Worm (Caenorhabditis elegans) whole organism, L2 larva: ENCODE measurements around the gene gcy-18.

Source experiments
- aly-2 ChIP-seq: fragments of 150-350 bp; optimal IDR thresholded peaks from 2 replicates; lab custom pipeline; 2014; ENCODE audit warnings: missing biosample characterization, missing genetic modification characterization
- ceh-82 ChIP-seq: fragments of 150-350 bp; optimal IDR thresholded peaks from 2 replicates; lab custom pipeline; 2014; ENCODE audit warnings: missing biosample characterization, missing genetic modification characterization
- lsy-2 ChIP-seq, 2 experiments: fragments of 150-350 bp in 1 of 2; sonication (generic microtip) in 1 of 2; optimal IDR thresholded peaks; 2 replicates each; lab custom pipeline; 2014 to 2017; ENCODE audit warnings: missing biosample characterization in 2 of 2, missing genetic modification characterization in 2 of 2
- nhr-237 ChIP-seq: fragments of 150-350 bp; optimal IDR thresholded peaks from 2 replicates; lab custom pipeline; 2014; ENCODE audit warnings: missing biosample characterization, missing genetic modification characterization
- nhr-77 ChIP-seq: fragments of 150-350 bp; optimal IDR thresholded peaks from 2 replicates; lab custom pipeline; 2014; ENCODE audit warnings: missing biosample characterization, missing genetic modification characterization
- unc-62 ChIP-seq: fragments of 150-350 bp; optimal IDR thresholded peaks from 2 replicates; lab custom pipeline; 2014; ENCODE audit warnings: missing biosample characterization, missing genetic modification reagents, missing genetic modification characterization
- zag-1 ChIP-seq: fragments of 150-350 bp; optimal IDR thresholded peaks from 2 replicates; lab custom pipeline; 2014; ENCODE audit warnings: missing biosample characterization, missing genetic modification characterization

- TF ChIP-seq zag-1 (tag; lab: Kevin White, UChicago) (no peak), nhr-77 (tag; lab: Kevin White, UChicago) (no peak), ceh-82 (tag; lab: Kevin White, UChicago) (no peak), nhr-237 (no peak), aly-2 (tag; lab: Kevin White, UChicago) (no peak), lsy-2 (tag; optimal IDR thresholded peaks at IDR 0.05; lab: Kevin White, UChicago) (no peak), unc-62 (GFP tag; lab: Kevin White, UChicago) (no peak)
These were observed 9.9 kb downstream of the gcy-18 start for ce11 chrIV:12869812-12870211.
